Worm (Caenorhabditis elegans) whole organism, L3 larva: ENCODE measurements around the gene Y69A2AR.31.

Experiments
- R02D3.7 ChIP-seq: fragments of 150-350 bp; optimal IDR thresholded peaks from 2 replicates; lab custom pipeline; 2014; ENCODE audit warnings: missing biosample characterization, missing genetic modification characterization
- ZK546.5 ChIP-seq: sonication (generic microtip); optimal IDR thresholded peaks from 2 replicates; lab custom pipeline; 2017; ENCODE audit warnings: missing biosample characterization, missing genetic modification characterization
- aly-2 ChIP-seq: fragments of 150-350 bp; optimal IDR thresholded peaks from 2 replicates; lab custom pipeline; 2014; ENCODE audit warnings: missing biosample characterization, missing genetic modification characterization
- ama-1 ChIP-seq: fragments of 150-350 bp; optimal IDR thresholded peaks from 2 replicates; lab custom pipeline; 2018
- ceh-16 ChIP-seq: sonication (generic microtip); optimal IDR thresholded peaks from 2 replicates; lab custom pipeline; 2017; ENCODE audit warnings: missing biosample characterization, missing genetic modification characterization
- ceh-28 ChIP-seq: fragments of 150-350 bp; optimal IDR thresholded peaks from 2 replicates; lab custom pipeline; 2014; ENCODE audit warnings: missing biosample characterization, missing genetic modification reagents, missing genetic modification characterization
- ceh-82 ChIP-seq: fragments of 150-350 bp; optimal IDR thresholded peaks from 2 replicates; lab custom pipeline; 2014; ENCODE audit warnings: missing biosample characterization, missing genetic modification characterization
- ceh-9 ChIP-seq: sonication (generic microtip); optimal IDR thresholded peaks from 2 replicates; lab custom pipeline; 2018; ENCODE audit warnings: missing biosample characterization, missing genetic modification characterization
- daf-12 ChIP-seq: fragments of 150-350 bp; optimal IDR thresholded peaks from 2 replicates; lab custom pipeline; 2014; ENCODE audit warnings: missing biosample characterization, missing genetic modification reagents, missing genetic modification characterization
- egl-27 ChIP-seq: sonication (generic microtip); optimal IDR thresholded peaks from 4 replicates; lab custom pipeline; 2017; ENCODE audit warnings: missing biosample characterization, missing genetic modification reagents, missing genetic modification characterization
- egl-5 ChIP-seq: fragments of 150-350 bp; optimal IDR thresholded peaks from 2 replicates; lab custom pipeline; 2017; ENCODE audit warnings: missing biosample characterization, missing genetic modification reagents, missing genetic modification characterization, inconsistent platforms
- elt-1 ChIP-seq: fragments of 150-350 bp; optimal IDR thresholded peaks from 2 replicates; lab custom pipeline; 2014; ENCODE audit warnings: missing biosample characterization, missing genetic modification characterization
- elt-2 ChIP-seq: sonication (generic microtip); optimal IDR thresholded peaks from 2 replicates; lab custom pipeline; 2016; ENCODE audit warnings: missing genetic modification reagents, mild to moderate bottlenecking, missing genetic modification characterization, missing compliant biosample characterization
- elt-3 ChIP-seq, 3 experiments: fragments of 150-350 bp in 1 of 3; sonication (generic microtip) in 2 of 3; optimal IDR thresholded peaks; 2 replicates in 2 of 3; 4 replicates in 1 of 3; lab custom pipeline; 2014 to 2017; ENCODE audit warnings: missing biosample characterization in 3 of 3, missing genetic modification characterization in 3 of 3
- fkh-2 ChIP-seq: fragments of 150-350 bp; optimal IDR thresholded peaks from 2 replicates; lab custom pipeline; 2014; ENCODE audit warnings: missing biosample characterization, missing genetic modification reagents, missing genetic modification characterization
- fos-1 ChIP-seq: fragments of 150-350 bp; optimal IDR thresholded peaks from 2 replicates; lab custom pipeline; 2014; ENCODE audit warnings: missing biosample characterization, missing genetic modification characterization
- hmg-11 ChIP-seq: sonication (generic microtip); optimal IDR thresholded peaks from 2 replicates; lab custom pipeline; 2016; ENCODE audit warnings: missing genetic modification characterization, missing compliant biosample characterization
- jun-1 ChIP-seq: fragments of 150-350 bp; optimal IDR thresholded peaks from 2 replicates; lab custom pipeline; 2014; ENCODE audit warnings: missing biosample characterization, missing genetic modification reagents, missing genetic modification characterization
- lin-15B ChIP-seq: fragments of 150-350 bp; optimal IDR thresholded peaks from 2 replicates; lab custom pipeline; 2014; ENCODE audit warnings: missing biosample characterization, missing genetic modification characterization
- lin-39 ChIP-seq: fragments of 150-350 bp; optimal IDR thresholded peaks from 2 replicates; lab custom pipeline; 2018; ENCODE audit warnings: missing biosample characterization, missing genetic modification reagents, missing genetic modification characterization
- lsy-12 ChIP-seq: sonication (generic microtip); optimal IDR thresholded peaks from 2 replicates; lab custom pipeline; 2016; ENCODE audit warnings: mild to moderate bottlenecking, missing genetic modification characterization, missing compliant biosample characterization
- mdl-1 ChIP-seq: fragments of 150-350 bp; optimal IDR thresholded peaks from 2 replicates; lab custom pipeline; 2014; ENCODE audit warnings: missing biosample characterization, missing genetic modification characterization
- mml-1 ChIP-seq: fragments of 150-350 bp; sonication (generic microtip); optimal IDR thresholded peaks from 3 replicates; lab custom pipeline; 2014; ENCODE audit warnings: missing biosample characterization, missing genetic modification characterization
- nfya-1 ChIP-seq: sonication (generic microtip); optimal IDR thresholded peaks from 2 replicates; lab custom pipeline; 2017; ENCODE audit warnings: missing genetic modification characterization, mild to moderate bottlenecking, missing compliant biosample characterization, antibody characterized with exemption, moderate library complexity; ENCODE audit not compliant: insufficient read depth
- nhr-11 ChIP-seq: fragments of 150-350 bp; optimal IDR thresholded peaks from 2 replicates; lab custom pipeline; 2014; ENCODE audit warnings: missing biosample characterization, missing genetic modification characterization
- nhr-12 ChIP-seq: fragments of 150-350 bp; optimal IDR thresholded peaks from 2 replicates; lab custom pipeline; 2014; ENCODE audit warnings: missing biosample characterization, missing genetic modification characterization
- nhr-23 ChIP-seq: fragments of 150-350 bp; optimal IDR thresholded peaks from 2 replicates; lab custom pipeline; 2014; ENCODE audit warnings: missing biosample characterization, missing genetic modification reagents, missing genetic modification characterization
- nhr-237 ChIP-seq: fragments of 150-350 bp; optimal IDR thresholded peaks from 2 replicates; lab custom pipeline; 2014; ENCODE audit warnings: missing biosample characterization, missing genetic modification characterization
- nhr-25 ChIP-seq: sonication (generic microtip); optimal IDR thresholded peaks from 2 replicates; lab custom pipeline; 2017; ENCODE audit warnings: missing biosample characterization, missing genetic modification characterization
- nhr-28 ChIP-seq: fragments of 150-350 bp; optimal IDR thresholded peaks from 2 replicates; lab custom pipeline; 2014; ENCODE audit warnings: missing biosample characterization, missing genetic modification characterization
- nhr-43 ChIP-seq: sonication (generic microtip); optimal IDR thresholded peaks from 2 replicates; lab custom pipeline; 2016; ENCODE audit warnings: mild to moderate bottlenecking, missing genetic modification characterization, missing compliant biosample characterization; ENCODE audit not compliant: poor library complexity, severe bottlenecking
- nhr-67 ChIP-seq: fragments of 150-350 bp; optimal IDR thresholded peaks from 2 replicates; lab custom pipeline; 2014; ENCODE audit warnings: missing biosample characterization, missing genetic modification characterization
- nhr-76 ChIP-seq: fragments of 150-350 bp; sonication (generic microtip); optimal IDR thresholded peaks from 5 replicates; lab custom pipeline; 2014; ENCODE audit warnings: missing biosample characterization, missing genetic modification characterization
- nhr-77 ChIP-seq: fragments of 150-350 bp; optimal IDR thresholded peaks from 2 replicates; lab custom pipeline; 2014; ENCODE audit warnings: missing biosample characterization, missing genetic modification characterization
- pha-4 ChIP-seq: fragments of 150-350 bp; optimal IDR thresholded peaks from 2 replicates; lab custom pipeline; 2014; ENCODE audit warnings: missing biosample characterization, missing genetic modification reagents, missing genetic modification characterization
- pqm-1 ChIP-seq: fragments of 150-350 bp; optimal IDR thresholded peaks from 2 replicates; lab custom pipeline; 2017; ENCODE audit warnings: missing biosample characterization, missing genetic modification characterization, inconsistent platforms
- sea-2 ChIP-seq: fragments of 150-350 bp; sonication (generic microtip); optimal IDR thresholded peaks from 4 replicates; lab custom pipeline; 2014; ENCODE audit warnings: missing biosample characterization, missing genetic modification reagents, missing genetic modification characterization
- skn-1 ChIP-seq: fragments of 150-350 bp; optimal IDR thresholded peaks from 2 replicates; lab custom pipeline; 2014; ENCODE audit warnings: missing biosample characterization, missing genetic modification characterization
- snpc-4 ChIP-seq: fragments of 150-350 bp; optimal IDR thresholded peaks from 2 replicates; lab custom pipeline; 2014; ENCODE audit warnings: missing biosample characterization, missing genetic modification characterization
- tbx-2 ChIP-seq: sonication (generic microtip); optimal IDR thresholded peaks from 2 replicates; lab custom pipeline; 2016; ENCODE audit warnings: mild to moderate bottlenecking, missing genetic modification characterization, missing compliant biosample characterization
- unc-39 ChIP-seq: sonication (generic microtip); optimal IDR thresholded peaks from 4 replicates; lab custom pipeline; 2017; ENCODE audit warnings: missing biosample characterization, missing genetic modification characterization
- unc-62 ChIP-seq: fragments of 150-350 bp; sonication (generic microtip); optimal IDR thresholded peaks from 4 replicates; lab custom pipeline; 2014; ENCODE audit warnings: missing biosample characterization, missing genetic modification reagents, missing genetic modification characterization
- zag-1 ChIP-seq: fragments of 150-350 bp; optimal IDR thresholded peaks from 2 replicates; lab custom pipeline; 2014; ENCODE audit warnings: missing biosample characterization, missing genetic modification characterization
- ztf-11 ChIP-seq: fragments of 150-350 bp; optimal IDR thresholded peaks from 2 replicates; lab custom pipeline; 2014; ENCODE audit warnings: missing biosample characterization, missing genetic modification characterization
- ztf-4 ChIP-seq: fragments of 150-350 bp; optimal IDR thresholded peaks from 2 replicates; lab custom pipeline; 2014; ENCODE audit warnings: missing biosample characterization, missing genetic modification characterization

The Y69A2AR.31 gene

ce11 chrIV:2603556-2604021 lies 60.2 kb downstream of the Y69A2AR.31 start:
- TF ChIP-seq unc-62 (GFP tag; lab: Kevin White, UChicago) (no peak), pha-4 (tag; lab: Kevin White, UChicago) (peak; percentile 61), nhr-25 (tag; lab: Kevin White, UChicago) (peak; percentile 22), elt-1 (tag; lab: Kevin White, UChicago) (no peak), ztf-4 (no peak), snpc-4 (no peak), nhr-76 (tag; lab: Kevin White, UChicago) (no peak), ceh-82 (tag; lab: Kevin White, UChicago) (no peak), nhr-23 (tag; lab: Kevin White, UChicago) (peak; percentile 11), ama-1 (lab: Kevin White, UChicago) (peak; percentile 87), elt-3 (tag; optimal IDR thresholded peaks at IDR 0.05; lab: Kevin White, UChicago) (no peak), ZK546.5 (no peak), skn-1 (tag; lab: Kevin White, UChicago) (no peak), egl-5 (tag; lab: Kevin White, UChicago) (peak; percentile 43), lin-39 (tag; lab: Kevin White, UChicago) (no peak), nfya-1 (tag; lab: Kevin White, UChicago) (peak; percentile 32), lin-15B (tag; lab: Kevin White, UChicago) (no peak), mdl-1 (tag; lab: Kevin White, UChicago) (no peak), ceh-28 (tag; lab: Kevin White, UChicago) (no peak), ztf-11 (tag; lab: Kevin White, UChicago) (no peak)

ce11 chrIV:2602862-2603189 lies 61.0 kb downstream of the Y69A2AR.31 start:
- TF ChIP-seq ceh-9 (tag; lab: Kevin White, UChicago): no peak
- TF ChIP-seq nhr-28 (tag; lab: Kevin White, UChicago): no peak

- TF ChIP-seq pqm-1 (peak; percentile 97), nhr-77 (tag; lab: Kevin White, UChicago) (peak; percentile 70), elt-2 (tag; lab: Kevin White, UChicago) (peak; percentile 96), nhr-12 (tag; lab: Kevin White, UChicago) (no peak), elt-1 (tag; lab: Kevin White, UChicago) (peak; percentile 60), jun-1 (peak; percentile 99), egl-5 (tag; lab: Kevin White, UChicago) (peak; percentile 39), snpc-4 (peak; percentile 84), fkh-2 (tag; lab: Kevin White, UChicago) (no peak), lin-39 (tag; lab: Kevin White, UChicago) (peak; percentile 73), ceh-28 (tag; lab: Kevin White, UChicago) (peak; percentile 91), nhr-43 (tag; lab: Kevin White, UChicago) (peak; percentile 98), ceh-9 (tag; lab: Kevin White, UChicago) (no peak), fos-1 (tag; lab: Kevin White, UChicago) (peak; percentile 65), nhr-237 (tag; lab: Kevin White, UChicago) (no peak), egl-27 (tag; lab: Kevin White, UChicago) (peak; percentile 79), nhr-25 (tag; lab: Kevin White, UChicago) (peak; percentile 99), ceh-82 (tag; lab: Kevin White, UChicago) (peak; percentile 5), hmg-11 (peak; percentile 91), mml-1 (tag; lab: Kevin White, UChicago) (peak; percentile 86), R02D3.7 (tag; lab: Kevin White, UChicago) (peak; percentile 70), sea-2 (peak; percentile 22), skn-1 (tag; lab: Kevin White, UChicago) (peak; percentile 96), ama-1 (lab: Kevin White, UChicago) (peak; percentile 96), aly-2 (no peak), mdl-1 (tag; lab: Kevin White, UChicago) (peak; percentile 90), ztf-11 (tag; lab: Kevin White, UChicago) (no peak), nfya-1 (tag; lab: Kevin White, UChicago) (peak; percentile 96), lin-15B (tag; lab: Kevin White, UChicago) (peak; percentile 82), unc-62 (GFP tag; lab: Kevin White, UChicago) (peak; percentile 86), unc-39 (tag; lab: Kevin White, UChicago) (no peak), lsy-12 (tag; lab: Kevin White, UChicago) (peak; percentile 97), nhr-11 (tag; lab: Kevin White, UChicago) (peak; percentile 91), zag-1 (peak; percentile 47), nhr-67 (tag; lab: Kevin White, UChicago) (no peak), ceh-16 (tag; lab: Kevin White, UChicago) (no peak), nhr-23 (tag; lab: Kevin White, UChicago) (peak; percentile 99), pha-4 (tag; lab: Kevin White, UChicago) (peak; percentile 99), tbx-2 (tag; lab: Kevin White, UChicago) (peak; percentile 81), nhr-28 (tag; lab: Kevin White, UChicago) (peak; percentile 72), nhr-76 (tag; lab: Kevin White, UChicago) (peak; percentile 51), daf-12 (tag; lab: Kevin White, UChicago) (no peak)
Measured at ce11 chrIV:2601988-2602861, 61.6 kb downstream of the Y69A2AR.31 start.
